Worm (Caenorhabditis elegans) whole organism, young adult: ENCODE results near the gene F58B6.1.

Source experiments
- B0019.2 ChIP-seq: fragments of 200-800 bp; sonication (Bioruptor generic); conservative IDR thresholded peaks from 2 replicates; pipeline ENCODE4 v1.3.6; 2022; ENCODE audit warnings: missing genetic modification reagents, missing genetic modification characterization, missing compliant biosample characterization
- F10E7.11 ChIP-seq: sonication (generic microtip); optimal IDR thresholded peaks from 2 replicates; lab custom pipeline; 2017; ENCODE audit warnings: mild to moderate bottlenecking, missing genetic modification characterization, moderate library complexity, missing compliant biosample characterization
- akir-1 ChIP-seq: fragments of 200-800 bp; sonication (Bioruptor generic); optimal IDR thresholded peaks from 2 replicates; lab custom pipeline; 2018; ENCODE audit warnings: mild to moderate bottlenecking, missing genetic modification characterization, moderate library complexity, missing compliant biosample characterization
- ama-1 ChIP-seq, 3 experiments: fragments of 150-350 bp in 1 of 3; sonication (generic microtip) in 2 of 3; optimal IDR thresholded peaks; 2 replicates each; lab custom pipeline; 2014 to 2018; ENCODE audit warnings: missing biosample characterization in 2 of 3, missing genetic modification characterization in 2 of 3, missing genetic modification reagents in 2 of 3
- egl-18 ChIP-seq: fragments of 200-800 bp; sonication (Bioruptor generic); IDR thresholded peaks from 2 replicates; pipeline ENCODE4 v1.3.6; 2022; ENCODE audit warnings: missing genetic modification reagents, missing genetic modification characterization, missing compliant biosample characterization
- ekl-4 ChIP-seq: fragments of 200-800 bp; sonication (Bioruptor generic); IDR thresholded peaks from 2 replicates; pipeline ENCODE4 v1.3.6; 2022; ENCODE audit warnings: missing genetic modification reagents, missing genetic modification characterization, missing compliant biosample characterization
- madf-3 ChIP-seq: fragments of 200-800 bp; sonication (Bioruptor generic); IDR thresholded peaks from 2 replicates; pipeline ENCODE4 v1.3.6; 2022; ENCODE audit warnings: missing genetic modification reagents, missing genetic modification characterization, missing compliant biosample characterization
- nhr-27 ChIP-seq: fragments of 200-800 bp; sonication (Bioruptor generic); optimal IDR thresholded peaks from 2 replicates; lab custom pipeline; 2018; ENCODE audit warnings: mild to moderate bottlenecking, missing genetic modification characterization, moderate library complexity, missing compliant biosample characterization
- pbrm-1 ChIP-seq: fragments of 200-800 bp; sonication (Bioruptor generic); IDR thresholded peaks from 2 replicates; pipeline ENCODE4 v1.3.6; 2022; ENCODE audit warnings: missing genetic modification reagents, missing genetic modification characterization, missing compliant biosample characterization
- sea-2 ChIP-seq: fragments of 200-800 bp; sonication (Bioruptor generic); IDR thresholded peaks from 2 replicates; pipeline ENCODE4 v1.3.6; 2022; ENCODE audit warnings: missing genetic modification characterization, missing compliant biosample characterization
- unc-62 ChIP-seq: fragments of 150-350 bp; optimal IDR thresholded peaks from 2 replicates; lab custom pipeline; 2014; ENCODE audit warnings: missing biosample characterization, missing genetic modification reagents, missing genetic modification characterization
- ztf-22 ChIP-seq: fragments of 200-800 bp; sonication (Bioruptor generic); optimal IDR thresholded peaks from 2 replicates; lab custom pipeline; 2018; ENCODE audit warnings: mild to moderate bottlenecking, missing genetic modification characterization, moderate library complexity, missing compliant biosample characterization
- ztf-26 ChIP-seq: sonication (generic microtip); optimal IDR thresholded peaks from 2 replicates; lab custom pipeline; 2017; ENCODE audit warnings: missing genetic modification characterization, missing compliant biosample characterization
- ztf-6 ChIP-seq: fragments of 200-800 bp; sonication (Bioruptor generic); IDR thresholded peaks from 2 replicates; pipeline ENCODE4 v1.3.6; 2022; ENCODE audit warnings: missing genetic modification reagents, missing genetic modification characterization, missing compliant biosample characterization

DNA sequence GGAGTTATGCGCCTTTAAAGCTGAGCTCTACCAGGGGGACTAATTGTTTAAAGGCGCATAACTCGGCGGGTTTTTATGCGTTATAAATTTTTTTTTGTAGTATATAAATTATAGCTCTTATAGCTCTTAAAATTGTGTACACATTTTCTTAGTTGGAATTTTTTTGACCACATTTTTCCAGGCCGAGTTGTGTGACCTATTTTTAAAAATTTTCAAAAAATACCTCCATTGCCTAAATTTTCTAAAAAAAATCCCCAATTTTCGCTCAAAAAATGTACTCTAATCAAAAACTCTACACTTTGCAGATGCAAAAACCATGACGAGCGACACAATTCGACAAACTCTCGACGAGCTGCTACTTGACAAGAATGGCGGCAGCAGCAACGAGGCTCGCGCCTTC, 12.8 kb downstream of the F58B6.1 start, which contains the start of gene exc-6:
- no peak for TF ChIP-seq unc-62 (GFP tag; lab: Kevin White, UChicago)
- TF ChIP-seq ztf-6 (GFP tag; lab: Robert Waterston, UW) = no peak
- TF ChIP-seq F10E7.11 = no peak
- no peak for TF ChIP-seq egl-18 (GFP tag; lab: Robert Waterston, UW)
- no peak for TF ChIP-seq nhr-27
- TF ChIP-seq ekl-4 (GFP tag; lab: Robert Waterston, UW) = no peak
- TF ChIP-seq akir-1 (GFP tag; lab: Kevin White, UChicago) = no peak
- no peak for TF ChIP-seq pbrm-1 (GFP tag; lab: Robert Waterston, UW)
- no peak for TF ChIP-seq B0019.2 (GFP tag; lab: Robert Waterston, UW)
- TF ChIP-seq ztf-26 = no peak
- TF ChIP-seq ztf-22 (GFP tag; lab: Kevin White, UChicago) = no peak
- TF ChIP-seq sea-2 (GFP tag; lab: Robert Waterston, UW) = no peak
- TF ChIP-seq ama-1 (optimal IDR thresholded peaks at IDR 0.05; lab: Kevin White, UChicago) = no peak
- TF ChIP-seq ama-1 (GFP tag; optimal IDR thresholded peaks at IDR 0.05; lab: Kevin White, UChicago) = no peak
- TF ChIP-seq madf-3 (GFP tag; lab: Robert Waterston, UW) = no peak
